Worm (Caenorhabditis elegans): ENCODE data around the gene haf-2.

Gene haf-2

DNA sequence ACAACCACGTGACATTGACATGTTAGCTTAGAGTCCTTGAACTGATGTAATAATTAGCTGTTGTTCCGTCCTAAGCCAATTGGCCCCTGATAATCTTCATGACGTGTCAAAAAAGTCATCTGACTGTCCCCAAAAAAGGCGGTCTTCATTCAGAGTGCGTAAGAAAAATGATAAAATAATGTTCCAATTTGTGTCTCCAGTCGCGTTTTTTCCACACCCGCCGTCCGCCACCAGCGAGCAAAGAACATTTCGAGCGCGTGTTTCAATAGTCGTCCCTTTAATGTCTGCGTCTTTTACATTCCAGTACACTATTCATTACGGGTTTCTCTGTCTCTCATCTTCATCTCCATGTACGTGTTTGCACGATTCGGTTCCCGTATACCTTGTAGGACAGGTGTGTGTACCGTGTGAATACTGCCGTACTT, 18.7 kb downstream of the haf-2 start (continued):
- TF ChIP-seq C34B4.2 (tag; optimal IDR thresholded peaks at IDR 0.05) = no peak
- peak; percentile 84 for TF ChIP-seq unc-130 (tag; optimal IDR thresholded peaks at IDR 0.05)
- TF ChIP-seq efl-3 (GFP tag; optimal IDR thresholded peaks at IDR 0.05) = no peak
- peak; percentile 82 for TF ChIP-seq nhr-47 (tag; optimal IDR thresholded peaks at IDR 0.05)
- no peak for TF ChIP-seq zag-1 (tag; optimal IDR thresholded peaks at IDR 0.05)
- TF ChIP-seq swsn-7 (tag; optimal IDR thresholded peaks at IDR 0.05) = peak; percentile 63
- TF ChIP-seq nhr-11 (tag; optimal IDR thresholded peaks at IDR 0.05) = no peak
- TF ChIP-seq isw-1 (GFP tag; IDR thresholded peaks at IDR 0.05) = 0 out of 2 replicates have a peak, but pooled peaks have one; percentile 7
- TF ChIP-seq nhr-77 (tag; optimal IDR thresholded peaks at IDR 0.05) = peak; percentile 27
- TF ChIP-seq nhr-85 (tag) = peak; percentile 99
- no peak for TF ChIP-seq nhr-76 (tag; optimal IDR thresholded peaks at IDR 0.05)
- TF ChIP-seq snpc-4 (tag; optimal IDR thresholded peaks at IDR 0.05) = no peak
- peak; percentile 72 for TF ChIP-seq grh-1 (GFP tag; IDR thresholded peaks at IDR 0.05)
- TF ChIP-seq ets-5 (GFP tag; IDR thresholded peaks at IDR 0.05) = no peak
- no peak for TF ChIP-seq nhr-12 (tag; optimal IDR thresholded peaks at IDR 0.05)
- no peak for TF ChIP-seq skn-1 (tag; optimal IDR thresholded peaks at IDR 0.05)
- peak; percentile 34 for TF ChIP-seq ama-1 (optimal IDR thresholded peaks at IDR 0.05)
- TF ChIP-seq sox-4 (tag; optimal IDR thresholded peaks at IDR 0.05) = peak; percentile 36
- TF ChIP-seq lin-15B (tag; optimal IDR thresholded peaks at IDR 0.05) = no peak
- peak; percentile 24 for TF ChIP-seq zip-4 (GFP tag; optimal IDR thresholded peaks at IDR 0.05)
- TF ChIP-seq xbp-1 (tag; optimal IDR thresholded peaks at IDR 0.05) = peak; percentile 74
- peak; percentile 45 for TF ChIP-seq nhr-237 (tag; optimal IDR thresholded peaks at IDR 0.05)
- TF ChIP-seq aly-2 (tag; optimal IDR thresholded peaks at IDR 0.05) = no peak
- TF ChIP-seq tlp-1 (tag; optimal IDR thresholded peaks at IDR 0.05) = no peak
- TF ChIP-seq lir-3 (tag; optimal IDR thresholded peaks at IDR 0.05; ENCODE audit: poor library complexity) = peak; percentile 24
- peak; percentile 92 for TF ChIP-seq nhr-71 (tag; optimal IDR thresholded peaks at IDR 0.05)
- TF ChIP-seq vab-15 (tag; optimal IDR thresholded peaks at IDR 0.05) = no peak
- TF ChIP-seq unc-98 (GFP tag; IDR thresholded peaks at IDR 0.05) = no peak
- peak; percentile 46 to 78 for TF ChIP-seq lsy-2 (tag; optimal IDR thresholded peaks at IDR 0.05)
- no peak for TF ChIP-seq mef-2 (tag; optimal IDR thresholded peaks at IDR 0.05)
- TF ChIP-seq pqm-1 (tag; optimal IDR thresholded peaks at IDR 0.05) = no peak
- TF ChIP-seq fkh-4 (tag; optimal IDR thresholded peaks at IDR 0.05; ENCODE audit: borderline replicate concordance) = peak; percentile 47
- no peak for TF ChIP-seq hlh-4 (tag; optimal IDR thresholded peaks at IDR 0.05)

DNA sequence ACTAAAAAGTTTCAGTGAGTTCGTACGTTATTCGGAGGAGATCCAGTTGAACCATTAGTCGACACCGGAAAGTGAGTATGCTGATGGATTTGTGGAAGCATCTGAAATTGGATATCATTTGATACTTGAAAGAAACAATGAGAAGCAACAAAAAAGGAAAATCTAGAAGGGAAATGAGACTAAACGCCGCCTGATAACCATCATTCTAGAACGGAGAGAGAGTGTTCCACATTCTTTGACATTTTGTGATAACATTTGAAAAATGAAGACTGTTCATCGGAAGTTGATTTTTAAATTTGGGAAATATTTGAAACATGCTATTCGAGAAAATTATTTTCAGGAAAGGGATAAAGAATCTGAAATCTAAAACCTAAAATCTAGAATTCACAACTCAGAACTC, 25.0 kb downstream of the haf-2 start, which contains the start of gene npax-1:
Gene npax-1 (minus strand): TSS at position 101 of the 400 bp plus-strand sequence.
- TF ChIP-seq grh-1 (GFP tag; IDR thresholded peaks at IDR 0.05) (no peak), elt-3 (tag; optimal IDR thresholded peaks at IDR 0.05) (no peak), mef-2 (tag; optimal IDR thresholded peaks at IDR 0.05) (no peak), Y116A8C.19 (tag; optimal IDR thresholded peaks at IDR 0.05; ENCODE audit: borderline replicate concordance) (no peak), lin-35 (GFP tag; optimal IDR thresholded peaks at IDR 0.05) (no peak), zag-1 (tag; optimal IDR thresholded peaks at IDR 0.05) (no peak), egl-13 (tag; optimal IDR thresholded peaks at IDR 0.05) (no peak), vab-15 (tag; optimal IDR thresholded peaks at IDR 0.05) (no peak), efl-3 (GFP tag; optimal IDR thresholded peaks at IDR 0.05) (no peak), aly-2 (tag; optimal IDR thresholded peaks at IDR 0.05) (no peak), ceh-88 (GFP tag; IDR thresholded peaks at IDR 0.05) (no peak), nhr-12 (tag; optimal IDR thresholded peaks at IDR 0.05) (no peak)

DNA sequence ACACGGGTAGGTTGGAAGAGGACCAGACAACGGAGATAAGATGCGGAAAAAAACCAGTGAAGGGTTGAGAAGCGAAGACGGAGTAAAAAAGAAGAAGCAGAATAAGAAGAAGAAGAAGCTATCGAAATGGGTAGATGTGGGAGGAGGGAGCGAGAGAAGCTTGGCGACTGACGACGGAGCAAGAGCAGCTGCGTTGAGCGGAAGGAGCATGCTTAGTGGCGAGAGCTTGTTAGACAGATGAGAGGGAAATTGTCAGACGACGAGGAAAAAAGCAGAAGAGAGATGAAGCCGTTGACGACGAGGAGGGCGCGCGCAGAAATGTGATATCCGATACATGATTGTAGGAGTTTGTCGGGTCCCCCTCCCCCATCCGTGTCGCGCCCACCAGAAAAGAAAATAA, 29.2 kb downstream of the haf-2 start:
- TF ChIP-seq elt-3 (tag; optimal IDR thresholded peaks at IDR 0.05) = no peak
- TF ChIP-seq nhr-90 (tag; optimal IDR thresholded peaks at IDR 0.05; ENCODE audit: poor library complexity) = no peak
- peak; percentile 63 for TF ChIP-seq unc-86 (tag; optimal IDR thresholded peaks at IDR 0.05)
- TF ChIP-seq xbp-1 (tag; optimal IDR thresholded peaks at IDR 0.05) = peak; percentile 43
- no peak for TF ChIP-seq vab-15 (tag; optimal IDR thresholded peaks at IDR 0.05)
- TF ChIP-seq tbx-2 (tag; optimal IDR thresholded peaks at IDR 0.05) = peak; percentile 74
- peak; percentile 68 for TF ChIP-seq swsn-7 (tag; optimal IDR thresholded peaks at IDR 0.05)
- no peak for TF ChIP-seq hlh-17 (GFP tag; optimal IDR thresholded peaks at IDR 0.05; ENCODE audit: borderline replicate concordance)
- TF ChIP-seq irx-1 (tag; optimal IDR thresholded peaks at IDR 0.05) = peak; percentile 67
- no peak for TF ChIP-seq ceh-88 (GFP tag; IDR thresholded peaks at IDR 0.05)
- TF ChIP-seq F16B12.6 (tag; optimal IDR thresholded peaks at IDR 0.05) = no peak
- TF ChIP-seq unc-62 (GFP tag; optimal IDR thresholded peaks at IDR 0.05) = no peak
- peak; percentile 64 for TF ChIP-seq nhr-47 (tag; optimal IDR thresholded peaks at IDR 0.05)
- no peak for TF ChIP-seq unc-130 (tag; optimal IDR thresholded peaks at IDR 0.05)
- peak; percentile 38 for TF ChIP-seq dsc-1 (tag; optimal IDR thresholded peaks at IDR 0.05)
- peak in 1 of 2 experiments; percentile 62 for TF ChIP-seq lsy-2 (tag; optimal IDR thresholded peaks at IDR 0.05)
- TF ChIP-seq ceh-8 (GFP tag; optimal IDR thresholded peaks at IDR 0.05) = no peak
- TF ChIP-seq jun-1 (tag; optimal IDR thresholded peaks at IDR 0.05) = peak; percentile 16
- TF ChIP-seq mep-1 (tag; optimal IDR thresholded peaks at IDR 0.05) = peak; percentile 25
- no peak for TF ChIP-seq hpl-2 (GFP tag; optimal IDR thresholded peaks at IDR 0.05)
- no peak for TF ChIP-seq nhr-77 (tag; optimal IDR thresholded peaks at IDR 0.05)
- no peak for TF ChIP-seq aly-2 (tag; optimal IDR thresholded peaks at IDR 0.05)

Data from whole organism, L1 larva.